Fruit fly (Drosophila melanogaster) whole organism, wandering third instar larva: ENCODE measurements around the gene vri.

Source experiments
- Abd-B ChIP-seq: fragments of >200 bp; optimal IDR thresholded peaks from 2 replicates; lab custom pipeline; 2017; ENCODE audit warnings: missing biosample characterization, missing genetic modification characterization
- CG32264 ChIP-seq: fragments of 200-800 bp; sonication (Bioruptor generic); optimal IDR thresholded peaks from 2 replicates; lab custom pipeline; 2016; ENCODE audit warnings: missing biosample characterization, missing genetic modification characterization
- CrebA ChIP-seq: fragments of 200-800 bp; sonication (Bioruptor generic); optimal IDR thresholded peaks from 2 replicates; lab custom pipeline; 2016; ENCODE audit warnings: missing biosample characterization, mild to moderate bottlenecking, missing genetic modification characterization, borderline replicate concordance
- Dif ChIP-seq: fragments of 200-275, 200-300 bp; sonication (Bioruptor generic); optimal IDR thresholded peaks from 2 replicates; lab custom pipeline; 2018; ENCODE audit warnings: missing biosample characterization, missing genetic modification characterization; ENCODE audit not compliant: partially characterized antibody
- Hr78 ChIP-seq: fragments of >200 bp; optimal IDR thresholded peaks from 2 replicates; lab custom pipeline; 2017; ENCODE audit warnings: missing biosample characterization, missing genetic modification characterization
- Hr83 ChIP-seq: fragments of 200-300 bp; sonication (Bioruptor generic); optimal IDR thresholded peaks from 2 replicates; lab custom pipeline; 2016; ENCODE audit warnings: missing biosample characterization, mild to moderate bottlenecking, missing genetic modification characterization, moderate library complexity; ENCODE audit not compliant: poor library complexity, severe bottlenecking
- Mio ChIP-seq: sonication (Bioruptor generic); optimal IDR thresholded peaks from 2 replicates; lab custom pipeline; 2016; ENCODE audit warnings: missing biosample characterization, missing genetic modification characterization
- Myc ChIP-seq: fragments of >200 bp; optimal IDR thresholded peaks from 2 replicates; lab custom pipeline; 2017
- N ChIP-seq: fragments of >200 bp; optimal IDR thresholded peaks from 2 replicates; lab custom pipeline; 2018; ENCODE audit warnings: missing biosample characterization, missing external identifiers, missing genetic modification characterization
- OdsH ChIP-seq: fragments of 200-800 bp; sonication (Bioruptor generic); optimal IDR thresholded peaks from 2 replicates; lab custom pipeline; 2016; ENCODE audit warnings: missing biosample characterization, mild to moderate bottlenecking, missing genetic modification characterization
- Vsx2 ChIP-seq: fragments of 200-300, 225-300 bp; sonication (Bioruptor generic); optimal IDR thresholded peaks from 2 replicates; lab custom pipeline; 2018; ENCODE audit warnings: missing biosample characterization, missing genetic modification characterization; ENCODE audit not compliant: partially characterized antibody
- brk ChIP-seq: fragments of 200-800 bp; sonication (Bioruptor generic); optimal IDR thresholded peaks from 2 replicates; lab custom pipeline; 2016; ENCODE audit warnings: missing biosample characterization, mild to moderate bottlenecking, missing genetic modification characterization
- dmrt93B ChIP-seq: fragments of 200-800 bp; sonication (Bioruptor generic); optimal IDR thresholded peaks from 2 replicates; lab custom pipeline; 2018; ENCODE audit warnings: missing biosample characterization, mild to moderate bottlenecking, missing genetic modification characterization
- dsf ChIP-seq: sonication (Bioruptor generic); optimal IDR thresholded peaks from 2 replicates; lab custom pipeline; 2016; ENCODE audit warnings: missing biosample characterization, missing genetic modification characterization, borderline replicate concordance
- jim ChIP-seq: fragments of 175-275, 200-325 bp; sonication (Bioruptor generic); optimal IDR thresholded peaks from 2 replicates; lab custom pipeline; 2016; ENCODE audit warnings: missing biosample characterization, mild to moderate bottlenecking, missing genetic modification characterization
- pan ChIP-seq: fragments of >200 bp; optimal IDR thresholded peaks from 2 replicates; lab custom pipeline; 2017
- sv ChIP-seq: fragments of 200-800 bp; sonication (Bioruptor generic); optimal IDR thresholded peaks from 3 replicates; lab custom pipeline; 2016; ENCODE audit warnings: missing biosample characterization, missing genetic modification characterization
- tai ChIP-seq: sonication (Bioruptor generic); optimal IDR thresholded peaks from 2 replicates; lab custom pipeline; 2016; ENCODE audit warnings: missing biosample characterization, missing genetic modification characterization
- usp ChIP-seq: fragments of >200 bp; optimal IDR thresholded peaks from 2 replicates; lab custom pipeline; 2017; ENCODE audit warnings: missing biosample characterization, missing genetic modification characterization

Gene vri

DNA sequence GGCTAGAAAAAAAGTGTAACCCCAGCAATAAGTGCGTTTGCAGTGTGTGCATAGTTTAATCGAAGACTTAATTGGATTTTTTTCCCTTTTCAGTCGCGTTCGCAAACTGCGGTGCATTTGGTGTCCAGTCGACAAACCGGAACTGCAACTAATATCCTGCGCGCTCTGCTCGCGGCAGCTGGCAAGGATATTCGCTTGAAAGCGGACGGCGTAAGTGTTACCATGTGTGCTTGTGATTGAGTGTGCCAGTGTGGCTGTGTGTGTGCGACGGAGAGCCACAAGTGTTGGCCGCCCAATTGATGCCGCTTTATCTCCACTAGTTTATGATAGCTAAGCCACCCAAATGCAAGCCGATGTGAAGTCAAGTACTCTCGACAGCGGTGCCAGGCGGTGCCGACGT, 64.7 kb downstream of the vri start:
- TF ChIP-seq tai (GFP tag; lab: Kevin White, UChicago) (no peak), N (GFP tag; lab: Kevin White, UChicago) (no peak), Dif (GFP tag; lab: Kevin White, UChicago) (no peak), jim (GFP tag; lab: Kevin White, UChicago) (no peak), Myc (lab: Kevin White, UChicago) (no peak), CrebA (GFP tag; lab: Kevin White, UChicago) (no peak), Hr78 (GFP tag; lab: Kevin White, UChicago) (no peak), dmrt93B (GFP tag; lab: Kevin White, UChicago) (no peak), pan (lab: Kevin White, UChicago) (no peak), OdsH (no peak), Mio (GFP tag; lab: Kevin White, UChicago) (no peak), usp (GFP tag; lab: Kevin White, UChicago) (no peak), sv (GFP tag; lab: Kevin White, UChicago) (no peak), dsf (no peak), brk (GFP tag; lab: Kevin White, UChicago) (no peak), CG32264 (GFP tag; lab: Kevin White, UChicago) (no peak), Hr83 (GFP tag; lab: Kevin White, UChicago) (no peak), Abd-B (GFP tag; lab: Kevin White, UChicago) (no peak), Vsx2 (GFP tag; lab: Kevin White, UChicago) (no peak)
